Fruit fly (Drosophila melanogaster) whole organism, embryonic: ENCODE results near the gene CG42324.

Experiments
- Ada2b ChIP-seq: fragments of 200-800 bp; sonication (Bioruptor generic); IDR thresholded peaks from 2 replicates; pipeline ENCODE4 v1.3.6; 2022; ENCODE audit warnings: missing biosample characterization, missing genetic modification characterization
- B-H1 ChIP-seq: fragments of 200-800 bp; sonication (Bioruptor generic); IDR thresholded peaks from 3 replicates; pipeline ENCODE4 v1.3.6; 2022; ENCODE audit warnings: missing biosample characterization, missing genetic modification characterization
- Blimp-1 ChIP-seq: fragments of 200-800 bp; sonication (Bioruptor generic); optimal IDR thresholded peaks from 3 replicates; lab custom pipeline; 2018; ENCODE audit warnings: missing biosample characterization, missing genetic modification characterization, mild to moderate bottlenecking, moderate library complexity, missing genetic modification reagents
- CG10209 ChIP-seq: fragments of 200-800 bp; sonication (Bioruptor generic); optimal IDR thresholded peaks from 3 replicates; lab custom pipeline; 2017; ENCODE audit warnings: missing biosample characterization, mild to moderate bottlenecking, missing genetic modification characterization, missing genetic modification reagents
- CG11093 ChIP-seq: fragments of 200-800 bp; sonication (Bioruptor generic); IDR thresholded peaks from 3 replicates; pipeline ENCODE4 v1.3.6; 2022; ENCODE audit warnings: missing biosample characterization, missing genetic modification characterization
- CG11695 ChIP-seq: fragments of 200-800 bp; sonication (Bioruptor generic); IDR thresholded peaks from 3 replicates; pipeline ENCODE4 v1.3.6; 2022; ENCODE audit warnings: missing biosample characterization, missing genetic modification characterization
- CG14014 ChIP-seq: fragments of 200-800 bp; sonication (Bioruptor generic); IDR thresholded peaks from 2 replicates; pipeline ENCODE4 v1.3.6; 2022; ENCODE audit warnings: missing biosample characterization, missing genetic modification characterization
- CG18764 ChIP-seq: fragments of 200-800 bp; sonication (Bioruptor generic); optimal IDR thresholded peaks from 3 replicates; lab custom pipeline; 2016; ENCODE audit warnings: missing biosample characterization, missing genetic modification characterization
- CG2678 ChIP-seq: fragments of 200-800 bp; sonication (Bioruptor generic); optimal IDR thresholded peaks from 3 replicates; lab custom pipeline; 2019; ENCODE audit warnings: missing biosample characterization, mild to moderate bottlenecking, missing genetic modification characterization, moderate library complexity
- CG2712 ChIP-seq: fragments of 200-800 bp; optimal IDR thresholded peaks from 3 replicates; lab custom pipeline; 2019; ENCODE audit warnings: missing biosample characterization, mild to moderate bottlenecking, missing genetic modification characterization, moderate library complexity
- CG32532 ChIP-seq: fragments of 200-800 bp; sonication (Bioruptor generic); IDR thresholded peaks from 2 replicates; pipeline ENCODE4 v1.3.6; 2022; ENCODE audit warnings: missing biosample characterization, missing genetic modification characterization
- CG3281 ChIP-seq: fragments of 200-800 bp; sonication (Bioruptor generic); optimal IDR thresholded peaks from 3 replicates; lab custom pipeline; 2017; ENCODE audit warnings: missing biosample characterization, mild to moderate bottlenecking, missing genetic modification characterization
- CG4730 ChIP-seq: fragments of 200-800 bp; sonication (Bioruptor generic); IDR thresholded peaks from 2 replicates; pipeline ENCODE4 v1.3.6; 2022; ENCODE audit warnings: missing biosample characterization, missing genetic modification characterization
- CG6689 ChIP-seq: fragments of 200-800 bp; sonication (Bioruptor generic); IDR thresholded peaks from 2 replicates; pipeline ENCODE4 v1.3.6; 2022; ENCODE audit warnings: missing biosample characterization, missing genetic modification characterization
- CG6765 ChIP-seq: fragments of 200-800 bp; sonication (Bioruptor generic); optimal IDR thresholded peaks from 3 replicates; lab custom pipeline; 2017; ENCODE audit warnings: missing biosample characterization, mild to moderate bottlenecking, missing genetic modification characterization
- CG7372 ChIP-seq: fragments of 200-800 bp; sonication (Bioruptor generic); IDR thresholded peaks from 2 replicates; pipeline ENCODE4 v1.3.6; 2022; ENCODE audit warnings: missing biosample characterization, missing genetic modification characterization
- CG7556 ChIP-seq: fragments of 200-800 bp; sonication (Bioruptor generic); optimal IDR thresholded peaks from 2 replicates; lab custom pipeline; 2017; ENCODE audit warnings: missing biosample characterization, mild to moderate bottlenecking, missing genetic modification characterization
- CG8290 ChIP-seq, 3 experiments: fragments of 200-800 bp; sonication (Bioruptor generic); optimal IDR thresholded peaks; 2 replicates each; lab custom pipeline; 2016 to 2019; ENCODE audit warnings: missing biosample characterization in 3 of 3, missing genetic modification characterization in 3 of 3, mild to moderate bottlenecking in 2 of 3, moderate library complexity in 1 of 3
- CG9727 ChIP-seq: fragments of 200-800 bp; sonication (Bioruptor generic); optimal IDR thresholded peaks from 3 replicates; lab custom pipeline; 2017; ENCODE audit warnings: missing biosample characterization, mild to moderate bottlenecking, missing genetic modification characterization
- CHES-1-like ChIP-seq: fragments of 200-800 bp; sonication (Bioruptor generic); optimal IDR thresholded peaks from 2 replicates; lab custom pipeline; 2016; ENCODE audit warnings: missing biosample characterization, missing genetic modification characterization
- Dip2 ChIP-seq: fragments of 200-800 bp; sonication (Bioruptor generic); IDR thresholded peaks from 2 replicates; pipeline ENCODE4 v1.3.6; 2022; ENCODE audit warnings: missing biosample characterization, missing genetic modification characterization
- E2f1 ChIP-seq: fragments of 200-800 bp; sonication (Bioruptor generic); IDR thresholded peaks from 2 replicates; pipeline ENCODE4 v1.3.6; 2022; ENCODE audit warnings: missing biosample characterization, missing genetic modification characterization
- ERR ChIP-seq: fragments of 200-800 bp; sonication (Bioruptor generic); optimal IDR thresholded peaks from 2 replicates; lab custom pipeline; 2016; ENCODE audit warnings: missing biosample characterization, missing genetic modification characterization
- H2.0 ChIP-seq: fragments of 200-800 bp; sonication (Bioruptor generic); IDR thresholded peaks from 2 replicates; pipeline ENCODE4 v1.3.6; 2022; ENCODE audit warnings: missing biosample characterization, missing genetic modification characterization
- HLH3B ChIP-seq: fragments of 200-800 bp; sonication (Bioruptor generic); IDR thresholded peaks from 2 replicates; pipeline ENCODE4 v1.3.6; 2022; ENCODE audit warnings: missing biosample characterization, missing genetic modification characterization
- Hand ChIP-seq: fragments of 200-800 bp; sonication (Bioruptor generic); optimal IDR thresholded peaks from 2 replicates; lab custom pipeline; 2017; ENCODE audit warnings: mild to moderate bottlenecking, missing biosample characterization, missing genetic modification reagents, missing genetic modification characterization
- Meics ChIP-seq: fragments of 200-800 bp; sonication (Bioruptor generic); optimal IDR thresholded peaks from 2 replicates; lab custom pipeline; 2017; ENCODE audit warnings: missing biosample characterization, mild to moderate bottlenecking, missing genetic modification characterization
- Ptx1 ChIP-seq: fragments of 200-800 bp; sonication (Bioruptor generic); IDR thresholded peaks from 2 replicates; pipeline ENCODE4 v1.3.6; 2022; ENCODE audit warnings: missing biosample characterization, missing genetic modification characterization
- Rx ChIP-seq: fragments of 200-800 bp; sonication (Bioruptor generic); IDR thresholded peaks from 2 replicates; pipeline ENCODE4 v1.3.6; 2022; ENCODE audit warnings: missing biosample characterization, missing genetic modification characterization
- Sox102F ChIP-seq: fragments of 200-800 bp; sonication (Bioruptor generic); optimal IDR thresholded peaks from 2 replicates; lab custom pipeline; 2018; ENCODE audit warnings: missing biosample characterization, mild to moderate bottlenecking, missing genetic modification characterization, moderate library complexity
- ab ChIP-seq: fragments of 200-800 bp; sonication (Bioruptor generic); optimal IDR thresholded peaks from 2 replicates; lab custom pipeline; 2016; ENCODE audit warnings: missing biosample characterization, missing genetic modification characterization
- ac ChIP-seq: fragments of 200-800 bp; sonication (Bioruptor generic); optimal IDR thresholded peaks from 3 replicates; lab custom pipeline; 2017; ENCODE audit warnings: missing biosample characterization, mild to moderate bottlenecking, missing genetic modification characterization
- btn ChIP-seq: fragments of 200-800 bp; sonication (Bioruptor generic); optimal IDR thresholded peaks from 2 replicates; lab custom pipeline; 2016; ENCODE audit warnings: missing biosample characterization, missing genetic modification characterization
- cwo ChIP-seq: fragments of 200-800 bp; sonication (Bioruptor generic); optimal IDR thresholded peaks from 3 replicates; lab custom pipeline; 2017; ENCODE audit warnings: missing biosample characterization, missing genetic modification characterization, mild to moderate bottlenecking, moderate library complexity, missing genetic modification reagents
- dimm ChIP-seq: fragments of 200-800 bp; sonication (Bioruptor generic); IDR thresholded peaks from 2 replicates; pipeline ENCODE4 v1.3.6; 2022; ENCODE audit warnings: missing biosample characterization, missing genetic modification characterization
- dysf ChIP-seq: fragments of 200-800 bp; sonication (Bioruptor generic); IDR thresholded peaks from 3 replicates; pipeline ENCODE4 v1.3.6; 2022; ENCODE audit warnings: missing biosample characterization, missing genetic modification characterization
- esg ChIP-seq: fragments of 200-800 bp; sonication (Bioruptor generic); conservative IDR thresholded peaks from 2 replicates; pipeline ENCODE4 v1.3.6; 2022; ENCODE audit warnings: missing biosample characterization, missing genetic modification characterization
- gem ChIP-seq: fragments of 200-800 bp; sonication (Bioruptor generic); optimal IDR thresholded peaks from 2 replicates; lab custom pipeline; 2019; ENCODE audit warnings: missing biosample characterization, mild to moderate bottlenecking, missing genetic modification characterization, moderate library complexity
- hkb ChIP-seq, 2 experiments: fragments of 200-800 bp in 1 of 2; fragments of >200 bp in 1 of 2; sonication (Bioruptor generic) in 1 of 2; IDR thresholded peaks in 1 of 2; optimal IDR thresholded peaks in 1 of 2; 2 replicates each; pipeline versions ENCODE4 v1.3.6 to Lab custom; 2017 to 2022; ENCODE audit warnings: missing biosample characterization in 1 of 2, missing genetic modification characterization in 1 of 2
- lab ChIP-seq: fragments of 200-800 bp; sonication (Bioruptor generic); optimal IDR thresholded peaks from 3 replicates; lab custom pipeline; 2017; ENCODE audit warnings: missing biosample characterization, missing genetic modification characterization, mild to moderate bottlenecking, moderate library complexity, missing genetic modification reagents
- lola ChIP-seq, 3 experiments: fragments of >200 bp in 2 of 3; fragments of 200-800 bp in 1 of 3; sonication (Bioruptor generic) in 1 of 3; optimal IDR thresholded peaks; 2 replicates each; lab custom pipeline; 2017 to 2019; ENCODE audit warnings: missing biosample characterization in 3 of 3, missing genetic modification characterization in 3 of 3, mild to moderate bottlenecking in 1 of 3, moderate library complexity in 1 of 3
- prd ChIP-seq, 3 experiments: fragments of >200 bp in 2 of 3; fragments of 200-800 bp in 1 of 3; sonication (Bioruptor generic) in 1 of 3; optimal IDR thresholded peaks in 2 of 3; IDR thresholded peaks in 1 of 3; 2 replicates in 2 of 3; 3 replicates in 1 of 3; pipeline versions ENCODE4 v1.3.6 to Lab custom; 2017 to 2022; ENCODE audit warnings: missing biosample characterization in 1 of 3, missing genetic modification characterization in 1 of 3
- row ChIP-seq: fragments of 200-800 bp; sonication (Bioruptor generic); IDR thresholded peaks from 3 replicates; pipeline ENCODE4 v1.3.6; 2022; ENCODE audit warnings: missing biosample characterization, missing genetic modification characterization
- run ChIP-seq: fragments of 200-800 bp; sonication (Bioruptor generic); optimal IDR thresholded peaks from 3 replicates; lab custom pipeline; 2018; ENCODE audit warnings: missing biosample characterization, mild to moderate bottlenecking, missing genetic modification characterization
- sens ChIP-seq: fragments of 200-800 bp; sonication (Bioruptor generic); peaks from one replicate; lab custom pipeline; 2016; ENCODE audit warnings: missing biosample characterization, missing genetic modification characterization
- sob ChIP-seq: fragments of 200-800 bp; sonication (Bioruptor generic); IDR thresholded peaks from 2 replicates; pipeline ENCODE4 v1.3.6; 2022; ENCODE audit warnings: missing biosample characterization, missing genetic modification characterization
- tgo ChIP-seq: fragments of 200-800 bp; sonication (Bioruptor generic); IDR thresholded peaks from 3 replicates; pipeline ENCODE4 v1.3.6; 2022; ENCODE audit warnings: missing biosample characterization, missing genetic modification characterization
- vvl ChIP-seq: fragments of 200-800 bp; sonication (Bioruptor generic); IDR thresholded peaks from 2 replicates; pipeline ENCODE4 v1.3.6; 2022; ENCODE audit warnings: missing biosample characterization, missing genetic modification characterization

Gene CG42324

dm6 chr3L:3496593-3496992, 24.3 kb downstream of the CG42324 start (continued):
- TF ChIP-seq vvl (GFP tag; lab: Robert Waterston, UW) (0 out of 2 replicates have a peak, but pooled peaks have one; percentile 12), Ada2b (GFP tag; lab: Robert Waterston, UW) (peak; percentile 43; the same call in 1 of the 2 replicates), dysf (GFP tag; lab: Robert Waterston, UW) (peak; percentile 51; the same call in 1 of the 3 replicates), Ptx1 (GFP tag; lab: Robert Waterston, UW) (0 out of 2 replicates have a peak, but pooled peaks have one; percentile 24), CG4730 (GFP tag; lab: Robert Waterston, UW) (0 out of 2 replicates have a peak, but pooled peaks have one; percentile 23), lab (peak; percentile 55), Blimp-1 (GFP tag; lab: Kevin White, UChicago) (peak; percentile 14), CG11093 (GFP tag; lab: Robert Waterston, UW) (no peak), prd (optimal IDR thresholded peaks at IDR 0.05; lab: Kevin White, UChicago) (no peak), prd (GFP tag; IDR thresholded peaks at IDR 0.05; lab: Robert Waterston, UW) (0 out of 3 replicates have a peak, but pooled peaks have one; percentile 27), B-H1 (no peak), gem (peak; percentile 52), HLH3B (GFP tag; lab: Robert Waterston, UW) (peak; percentile 34; the same call in 1 of the 2 replicates), CG2678 (tag; lab: Kevin White, UChicago) (peak; percentile 49), Hand (no peak), CG11695 (GFP tag; lab: Robert Waterston, UW) (0 out of 3 replicates have a peak, but pooled peaks have one; percentile 19), Dip2 (no peak), CG14014 (peak; percentile 34; the same call in 1 of the 2 replicates), Rx (GFP tag; lab: Robert Waterston, UW) (no peak), hkb (optimal IDR thresholded peaks at IDR 0.05; lab: Kevin White, UChicago) (no peak), hkb (GFP tag; IDR thresholded peaks at IDR 0.05; lab: Robert Waterston, UW) (peak; percentile 55; the same call in 1 of the 2 replicates), dimm (GFP tag; lab: Robert Waterston, UW) (no peak), E2f1 (0 out of 2 replicates have a peak, but pooled peaks have one; percentile 15), CG9727 (peak; percentile 9), CG18764 (GFP tag; lab: Kevin White, UChicago) (no peak), CG7556 (GFP tag; lab: Kevin White, UChicago) (peak; percentile 28), H2.0 (GFP tag; lab: Robert Waterston, UW) (peak; percentile 39; the same call in 1 of the 2 replicates), Sox102F (GFP tag; lab: Kevin White, UChicago) (peak; percentile 42), CG6689 (0 out of 2 replicates have a peak, but pooled peaks have one; percentile 17), lola (GFP tag; optimal IDR thresholded peaks at IDR 0.05; lab: Kevin White, UChicago) (no peak), CG3281 (peak; percentile 14), Meics (peak; percentile 38), row (GFP tag; lab: Robert Waterston, UW) (peak; percentile 38; the same call in 2 of the 3 replicates), cwo (peak; percentile 15), CG2712 (peak; percentile 16), CG32532 (peak; percentile 35; the same call in 1 of the 2 replicates), tgo (GFP tag; lab: Robert Waterston, UW) (0 out of 3 replicates have a peak, but pooled peaks have one; percentile 17), CG6765 (GFP tag; lab: Kevin White, UChicago) (no peak)

dm6 chr3L:3503248-3503647, 31.0 kb downstream of the CG42324 start:
- TF ChIP-seq CHES-1-like (GFP tag; lab: Kevin White, UChicago): no peak
- TF ChIP-seq ac (GFP tag; lab: Kevin White, UChicago): no peak
- peak; percentile 70 for TF ChIP-seq sens (GFP tag; lab: Kevin White, UChicago)
- TF ChIP-seq sob (GFP tag; lab: Robert Waterston, UW): no peak
- TF ChIP-seq CG10209 (GFP tag; lab: Kevin White, UChicago): no peak
- no peak for TF ChIP-seq ab (GFP tag; lab: Kevin White, UChicago)
- no peak for TF ChIP-seq CG6689
- TF ChIP-seq ERR (GFP tag; lab: Kevin White, UChicago): no peak
- no peak for TF ChIP-seq esg
- TF ChIP-seq btn: no peak
- no peak for TF ChIP-seq run (tag; lab: Kevin White, UChicago)
- TF ChIP-seq CG7372: no peak
- peak; percentile 63 for TF ChIP-seq CG8290 (GFP tag; optimal IDR thresholded peaks at IDR 0.05; lab: Kevin White, UChicago)
- TF ChIP-seq CG8290 (tag; optimal IDR thresholded peaks at IDR 0.05; lab: Kevin White, UChicago): peak in 1 of 2 experiments; percentile 63
